Fruit fly (Drosophila melanogaster) whole organism, pupa: Measurements from ENCODE around the gene CG7173.
A peak's percentile ranks its signal among the peaks of the same experiment; 100 is the strongest.

ENCODE experiments used
- CG10348 ChIP-seq: fragments of 200-800 bp; sonication (Bioruptor generic); IDR thresholded peaks from 2 replicates; pipeline ENCODE4 v1.3.6; 2022; ENCODE audit warnings: missing biosample characterization, missing genetic modification characterization
- CG12605 ChIP-seq: fragments of 200-800 bp; sonication (Bioruptor generic); IDR thresholded peaks from 2 replicates; pipeline ENCODE4 v1.3.6; 2022; ENCODE audit warnings: missing biosample characterization, missing genetic modification characterization
- CG13204 ChIP-seq: fragments of 200-800 bp; sonication (Bioruptor generic); optimal IDR thresholded peaks from 2 replicates; lab custom pipeline; 2018; ENCODE audit warnings: missing biosample characterization, mild to moderate bottlenecking, missing genetic modification characterization, moderate library complexity
- CG14655 ChIP-seq: fragments of 200-800 bp; sonication (Bioruptor generic); optimal IDR thresholded peaks from 3 replicates; lab custom pipeline; 2017; ENCODE audit warnings: mild to moderate bottlenecking, missing biosample characterization, missing genetic modification reagents, missing genetic modification characterization
- CG15710 ChIP-seq: fragments of 200-800 bp; sonication (Bioruptor generic); optimal IDR thresholded peaks from 2 replicates; lab custom pipeline; 2018; ENCODE audit warnings: missing biosample characterization, mild to moderate bottlenecking, missing genetic modification characterization, moderate library complexity
- CG17806 ChIP-seq: fragments of 200-800 bp; sonication (Bioruptor generic); optimal IDR thresholded peaks from 2 replicates; lab custom pipeline; 2018; ENCODE audit warnings: missing biosample characterization, mild to moderate bottlenecking, missing genetic modification characterization, moderate library complexity
- CG32121 ChIP-seq: fragments of 200-800 bp; sonication (Bioruptor generic); IDR thresholded peaks from 2 replicates; pipeline ENCODE4 v1.3.6; 2022; ENCODE audit warnings: missing biosample characterization, missing genetic modification characterization
- CG34367 ChIP-seq: fragments of 200-800 bp; sonication (Bioruptor generic); optimal IDR thresholded peaks from 2 replicates; lab custom pipeline; 2018; ENCODE audit warnings: missing biosample characterization, mild to moderate bottlenecking, missing genetic modification characterization
- CG8159 ChIP-seq: fragments of 200-800 bp; sonication (Bioruptor generic); optimal IDR thresholded peaks from 3 replicates; lab custom pipeline; 2018; ENCODE audit warnings: missing biosample characterization, mild to moderate bottlenecking, missing genetic modification characterization, moderate library complexity
- CG8301 ChIP-seq: fragments of 200-800 bp; sonication (Bioruptor generic); optimal IDR thresholded peaks from 2 replicates; lab custom pipeline; 2018; ENCODE audit warnings: missing biosample characterization, mild to moderate bottlenecking, missing genetic modification characterization
- CG9948 ChIP-seq: fragments of 200-800 bp; sonication (Bioruptor generic); optimal IDR thresholded peaks from 2 replicates; lab custom pipeline; 2018; ENCODE audit warnings: missing biosample characterization, mild to moderate bottlenecking, missing genetic modification characterization, moderate library complexity
- D1 ChIP-seq: fragments of 200-800 bp; sonication (Bioruptor generic); optimal IDR thresholded peaks from 2 replicates; lab custom pipeline; 2018; ENCODE audit warnings: missing biosample characterization, mild to moderate bottlenecking, missing genetic modification characterization, moderate library complexity
- EcR ChIP-seq: fragments of 200-800 bp; sonication (Bioruptor generic); optimal IDR thresholded peaks from 3 replicates; lab custom pipeline; 2019; ENCODE audit warnings: missing biosample characterization, missing genetic modification characterization, mild to moderate bottlenecking, moderate library complexity, missing genetic modification reagents
- Ets98B ChIP-seq: fragments of 200-800 bp; sonication (Bioruptor generic); IDR thresholded peaks from 2 replicates; pipeline ENCODE4 v1.3.6; 2022; ENCODE audit warnings: missing biosample characterization, missing genetic modification characterization
- Pif1A ChIP-seq: fragments of 200-800 bp; sonication (Bioruptor generic); optimal IDR thresholded peaks from 3 replicates; lab custom pipeline; 2016; ENCODE audit warnings: missing biosample characterization, missing genetic modification characterization
- Pif1B ChIP-seq: fragments of 200-800 bp; sonication (Bioruptor generic); optimal IDR thresholded peaks from 3 replicates; lab custom pipeline; 2016; ENCODE audit warnings: missing biosample characterization, missing genetic modification characterization
- Snoo ChIP-seq: fragments of 200-800 bp; sonication (Bioruptor generic); optimal IDR thresholded peaks from 3 replicates; lab custom pipeline; 2017; ENCODE audit warnings: missing biosample characterization, mild to moderate bottlenecking, missing genetic modification characterization, inconsistent platforms
- fd96Ca ChIP-seq: fragments of 200-800 bp; sonication (Bioruptor generic); IDR thresholded peaks from 3 replicates; pipeline ENCODE4 v1.3.6; 2022; ENCODE audit warnings: missing biosample characterization, missing genetic modification characterization
- gl ChIP-seq: fragments of 200-800 bp; sonication (Bioruptor generic); optimal IDR thresholded peaks from 2 replicates; lab custom pipeline; 2018; ENCODE audit warnings: missing biosample characterization, mild to moderate bottlenecking, missing genetic modification characterization
- rn ChIP-seq: fragments of 200-800 bp; sonication (Bioruptor generic); IDR thresholded peaks from 2 replicates; pipeline ENCODE4 v1.3.6; 2022; ENCODE audit warnings: missing biosample characterization, missing genetic modification characterization

Gene CG7173

dm6 chr3L:21568254-21568653 lies 10.2 kb upstream of the CG7173 start:
- TF ChIP-seq CG13204 (GFP tag; lab: Kevin White, UChicago) = no peak
- no peak for TF ChIP-seq CG14655 (GFP tag; lab: Kevin White, UChicago)
- no peak for TF ChIP-seq CG8159 (tag; lab: Kevin White, UChicago)
- TF ChIP-seq fd96Ca (GFP tag; lab: Robert Waterston, UW) = no peak
- TF ChIP-seq rn = no peak
- no peak for TF ChIP-seq CG32121 (GFP tag; lab: Robert Waterston, UW)
- TF ChIP-seq Pif1B = no peak
- no peak for TF ChIP-seq CG34367 (tag; lab: Kevin White, UChicago)
- TF ChIP-seq CG9948 = no peak
- no peak for TF ChIP-seq CG15710 (tag; lab: Kevin White, UChicago)
- TF ChIP-seq D1 (tag; lab: Kevin White, UChicago) = no peak
- TF ChIP-seq CG10348 = no peak
- TF ChIP-seq Pif1A (GFP tag; lab: Kevin White, UChicago) = no peak
- no peak for TF ChIP-seq EcR (GFP tag; lab: Kevin White, UChicago)
- no peak for TF ChIP-seq gl (tag; lab: Kevin White, UChicago)
- no peak for TF ChIP-seq Snoo (tag; lab: Kevin White, UChicago)

- TF ChIP-seq D1 (tag; lab: Kevin White, UChicago) = no peak
- TF ChIP-seq CG9948 = no peak
- TF ChIP-seq CG8301 (tag; lab: Kevin White, UChicago) = no peak
- no peak for TF ChIP-seq EcR (GFP tag; lab: Kevin White, UChicago)
- no peak for TF ChIP-seq Ets98B (GFP tag; lab: Robert Waterston, UW)
- TF ChIP-seq CG13204 (GFP tag; lab: Kevin White, UChicago) = no peak
- no peak for TF ChIP-seq CG34367 (tag; lab: Kevin White, UChicago)
- no peak for TF ChIP-seq CG17806 (tag; lab: Kevin White, UChicago)
- no peak for TF ChIP-seq CG12605 (GFP tag; lab: Robert Waterston, UW)
- no peak for TF ChIP-seq CG15710 (tag; lab: Kevin White, UChicago)
- no peak for TF ChIP-seq CG8159 (tag; lab: Kevin White, UChicago)
- TF ChIP-seq Snoo (tag; lab: Kevin White, UChicago) = no peak
- TF ChIP-seq Pif1B = no peak
Observed at dm6 chr3L:21565126-21565525, 7.1 kb upstream of the CG7173 start, which contains the start of gene CG7634. TSS of gene CG7634 (plus strand) at chr3L:21565426.

- TF ChIP-seq Pif1A (GFP tag; lab: Kevin White, UChicago) (no peak), EcR (GFP tag; lab: Kevin White, UChicago) (no peak), CG8301 (tag; lab: Kevin White, UChicago) (no peak), CG15710 (tag; lab: Kevin White, UChicago) (no peak), CG32121 (GFP tag; lab: Robert Waterston, UW) (no peak), CG34367 (tag; lab: Kevin White, UChicago) (no peak), CG13204 (GFP tag; lab: Kevin White, UChicago) (no peak), Ets98B (GFP tag; lab: Robert Waterston, UW) (no peak), Snoo (tag; lab: Kevin White, UChicago) (no peak), Pif1B (no peak), CG17806 (tag; lab: Kevin White, UChicago) (no peak), CG8159 (tag; lab: Kevin White, UChicago) (no peak), gl (tag; lab: Kevin White, UChicago) (no peak), D1 (tag; lab: Kevin White, UChicago) (no peak)
Observed at dm6 chr3L:21562081-21562480, 4.1 kb upstream of the CG7173 start, which contains the start of gene CapaR. TSS of gene CapaR (minus strand) at chr3L:21562181.

- no peak for TF ChIP-seq rn
- TF ChIP-seq EcR (GFP tag; lab: Kevin White, UChicago) = no peak
- no peak for TF ChIP-seq Snoo (tag; lab: Kevin White, UChicago)
- TF ChIP-seq CG9948 = no peak
- TF ChIP-seq CG15710 (tag; lab: Kevin White, UChicago) = no peak
- no peak for TF ChIP-seq CG34367 (tag; lab: Kevin White, UChicago)
- no peak for TF ChIP-seq gl (tag; lab: Kevin White, UChicago)
Observed at dm6 chr3L:21554752-21555151, 3.3 kb downstream of the CG7173 start, which contains the start of gene Wnk. TSS of gene Wnk (minus strand) at chr3L:21554928.

- TF ChIP-seq gl (tag; lab: Kevin White, UChicago) (no peak), fd96Ca (GFP tag; lab: Robert Waterston, UW) (no peak), Pif1B (no peak), EcR (GFP tag; lab: Kevin White, UChicago) (no peak), Pif1A (GFP tag; lab: Kevin White, UChicago) (no peak), Ets98B (GFP tag; lab: Robert Waterston, UW) (no peak), CG9948 (no peak), CG8159 (tag; lab: Kevin White, UChicago) (no peak), CG34367 (tag; lab: Kevin White, UChicago) (no peak), CG10348 (no peak)
Observed at dm6 chr3L:21542059-21542458, 16.0 kb downstream of the CG7173 start, which contains the start of gene CG33290. TSS of gene CG33290 (plus strand) at chr3L:21542359.

dm6 chr3L:21539245-21540196 lies 18.5 kb downstream of the CG7173 start, which contains the start of the genes COX8 and VhaM9.7-b:
TSS of gene COX8 (minus strand) at chr3L:21539447.
TSS of gene VhaM9.7-b (plus strand) at chr3L:21539862.
- TF ChIP-seq Snoo (tag; lab: Kevin White, UChicago) = peak; percentile 39
- TF ChIP-seq D1 (tag; lab: Kevin White, UChicago) = no peak
- peak; percentile 14 for TF ChIP-seq CG17806 (tag; lab: Kevin White, UChicago)
- TF ChIP-seq CG32121 (GFP tag; lab: Robert Waterston, UW) = peak; percentile 11; the same call in 1 of the 2 replicates
